Worm (Caenorhabditis elegans) whole organism, L1 larva: Measurements from ENCODE around the gene hint-3.

ENCODE experiments used
- ceh-8 ChIP-seq: fragments of 200-800 bp; sonication (Bioruptor generic); optimal IDR thresholded peaks from 2 replicates; lab custom pipeline; 2018; ENCODE audit warnings: mild to moderate bottlenecking, missing genetic modification characterization, moderate library complexity, missing compliant biosample characterization
- elt-3 ChIP-seq, 6 experiments: fragments of 150-350 bp in 1 of 6; sonication (generic microtip); optimal IDR thresholded peaks; 2 replicates each; lab custom pipeline; 2017 to 2018; ENCODE audit warnings: missing biosample characterization in 6 of 6, missing genetic modification characterization in 6 of 6, inconsistent platforms in 1 of 6

DNA sequence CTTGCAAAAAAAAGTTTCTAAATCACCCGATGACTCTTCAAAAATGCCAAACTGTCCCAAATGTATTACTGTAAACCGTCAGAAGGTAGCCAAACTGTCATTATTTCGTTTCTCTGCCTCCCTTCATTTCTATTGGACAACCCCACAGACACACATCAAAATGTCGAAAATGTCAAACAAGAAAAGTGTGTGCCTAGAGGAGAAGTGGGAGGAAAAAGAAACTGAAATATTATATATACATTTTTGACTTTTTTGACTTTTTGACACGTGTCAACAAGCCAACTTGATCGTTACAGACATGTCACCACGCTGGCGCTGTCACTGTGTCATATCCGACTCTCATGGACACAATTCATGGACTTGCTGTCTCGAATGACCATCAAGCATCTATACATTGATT, 10.6 kb upstream of the hint-3 start:
- TF ChIP-seq ceh-8 (GFP tag; lab: Kevin White, UChicago): no peak
- TF ChIP-seq elt-3 (tag; optimal IDR thresholded peaks at IDR 0.05; lab: Kevin White, UChicago): no peak
